Worm (Caenorhabditis elegans): Measurements from ENCODE around the gene K10D11.4.

The K10D11.4 gene

ce11 chrIV:12972780-12973179, 21.5 kb downstream of the K10D11.4 start:
- no peak for TF ChIP-seq F57A8.1 (GFP tag; optimal IDR thresholded peaks at IDR 0.05)
- TF ChIP-seq F49E8.2 (tag; optimal IDR thresholded peaks at IDR 0.05; ENCODE audit: insufficient read depth) = no peak
- TF ChIP-seq F37B4.10 (GFP tag; IDR thresholded peaks at IDR 0.05) = no peak
- TF ChIP-seq mes-4 (tag; optimal IDR thresholded peaks at IDR 0.05) = no peak
- TF ChIP-seq hlh-12 (tag; optimal IDR thresholded peaks at IDR 0.05) = no peak
- no peak for TF ChIP-seq madf-6 (GFP tag; IDR thresholded peaks at IDR 0.05)
- TF ChIP-seq D2030.7 (GFP tag; IDR thresholded peaks at IDR 0.05) = no peak
- no peak for TF ChIP-seq lin-54 (GFP tag; optimal IDR thresholded peaks at IDR 0.05)
- no peak for TF ChIP-seq nfya-1 (tag; optimal IDR thresholded peaks at IDR 0.05; ENCODE audit: borderline replicate concordance, insufficient read depth)
- TF ChIP-seq Y95B8A.8 (GFP tag; IDR thresholded peaks at IDR 0.05) = no peak
- no peak for TF ChIP-seq xnd-1 (tag; optimal IDR thresholded peaks at IDR 0.05)
- TF ChIP-seq snpc-1.3 (tag; optimal IDR thresholded peaks at IDR 0.05; ENCODE audit: insufficient read depth) = no peak

ce11 chrIV:12971994-12972520, 22.2 kb downstream of the K10D11.4 start:
- TF ChIP-seq K12H6.12 (tag; optimal IDR thresholded peaks at IDR 0.05) (no peak), nhr-80 (tag; optimal IDR thresholded peaks at IDR 0.05) (peak; percentile 59)

- no peak for TF ChIP-seq C17E4.6 (GFP tag; IDR thresholded peaks at IDR 0.05)
- TF ChIP-seq repo-1 (tag; optimal IDR thresholded peaks at IDR 0.05) = no peak
- TF ChIP-seq lin-40 (tag; optimal IDR thresholded peaks at IDR 0.05) = no peak
- no peak for TF ChIP-seq attf-5 (GFP tag; optimal IDR thresholded peaks at IDR 0.05)
- TF ChIP-seq nhr-80 (tag; optimal IDR thresholded peaks at IDR 0.05) = peak; percentile 55
- TF ChIP-seq tlf-1 (GFP tag; optimal IDR thresholded peaks at IDR 0.05) = no peak
Measured at ce11 chrIV:12969141-12969540, 25.1 kb downstream of the K10D11.4 start, which contains the start of gene F55G11.2. Gene F55G11.2, minus strand, starts transcription at chrIV:12969289.

ce11 chrIV:12967303-12967702, 27.0 kb downstream of the K10D11.4 start:
- no peak for TF ChIP-seq akir-1 (GFP tag; optimal IDR thresholded peaks at IDR 0.05)

ce11 chrIV:12965074-12965473, 29.2 kb downstream of the K10D11.4 start, which contains the start of gene dod-22:
Gene dod-22, plus strand, starts transcription at chrIV:12965374.
- no peak for TF ChIP-seq madf-3 (GFP tag; IDR thresholded peaks at IDR 0.05)
- no peak for TF ChIP-seq dox-1 (GFP tag; IDR thresholded peaks at IDR 0.05)
- no peak for TF ChIP-seq ztf-28 (GFP tag; IDR thresholded peaks at IDR 0.05)

ce11 chrIV:12964648-12965047, 29.6 kb downstream of the K10D11.4 start:
- TF ChIP-seq nhr-80 (tag; optimal IDR thresholded peaks at IDR 0.05) (peak; percentile 5), ekl-4 (GFP tag; IDR thresholded peaks at IDR 0.05) (no peak), ztf-18 (tag; optimal IDR thresholded peaks at IDR 0.05) (no peak), rec-8 (tag; optimal IDR thresholded peaks at IDR 0.05) (no peak), nhr-90 (tag; optimal IDR thresholded peaks at IDR 0.05) (no peak)

- TF ChIP-seq nhr-80 (tag; optimal IDR thresholded peaks at IDR 0.05) (peak; percentile 34), ztf-18 (tag; optimal IDR thresholded peaks at IDR 0.05) (no peak)
Measured at ce11 chrIV:12962564-12962963, 31.7 kb downstream of the K10D11.4 start, which contains the start of gene F55G11.8. Gene F55G11.8, plus strand, starts transcription at chrIV:12962808.

Measured in whole organism, young adult.